Worm (Caenorhabditis elegans) whole organism, L3 larva: ENCODE data around the gene srw-119.
"Not testable (repeated sequence)": the region's sequence is repeated elsewhere in the genome, so short reads cannot be mapped to it uniquely, and the experiment has no call there.

Experiments
- ZK546.5 ChIP-seq: sonication (generic microtip); optimal IDR thresholded peaks from 2 replicates; lab custom pipeline; 2017; ENCODE audit warnings: missing biosample characterization, missing genetic modification characterization
- aly-2 ChIP-seq: fragments of 150-350 bp; optimal IDR thresholded peaks from 2 replicates; lab custom pipeline; 2014; ENCODE audit warnings: missing biosample characterization, missing genetic modification characterization
- daf-12 ChIP-seq: fragments of 150-350 bp; optimal IDR thresholded peaks from 2 replicates; lab custom pipeline; 2014; ENCODE audit warnings: missing biosample characterization, missing genetic modification reagents, missing genetic modification characterization
- egl-5 ChIP-seq: fragments of 150-350 bp; optimal IDR thresholded peaks from 2 replicates; lab custom pipeline; 2017; ENCODE audit warnings: missing biosample characterization, missing genetic modification reagents, missing genetic modification characterization, inconsistent platforms
- elt-1 ChIP-seq: fragments of 150-350 bp; optimal IDR thresholded peaks from 2 replicates; lab custom pipeline; 2014; ENCODE audit warnings: missing biosample characterization, missing genetic modification characterization
- elt-2 ChIP-seq: sonication (generic microtip); optimal IDR thresholded peaks from 2 replicates; lab custom pipeline; 2016; ENCODE audit warnings: missing genetic modification reagents, mild to moderate bottlenecking, missing genetic modification characterization, missing compliant biosample characterization
- hmg-11 ChIP-seq: sonication (generic microtip); optimal IDR thresholded peaks from 2 replicates; lab custom pipeline; 2016; ENCODE audit warnings: missing genetic modification characterization, missing compliant biosample characterization
- lin-15B ChIP-seq: fragments of 150-350 bp; optimal IDR thresholded peaks from 2 replicates; lab custom pipeline; 2014; ENCODE audit warnings: missing biosample characterization, missing genetic modification characterization
- lin-39 ChIP-seq: fragments of 150-350 bp; optimal IDR thresholded peaks from 2 replicates; lab custom pipeline; 2018; ENCODE audit warnings: missing biosample characterization, missing genetic modification reagents, missing genetic modification characterization
- mdl-1 ChIP-seq: fragments of 150-350 bp; optimal IDR thresholded peaks from 2 replicates; lab custom pipeline; 2014; ENCODE audit warnings: missing biosample characterization, missing genetic modification characterization
- mml-1 ChIP-seq: fragments of 150-350 bp; sonication (generic microtip); optimal IDR thresholded peaks from 3 replicates; lab custom pipeline; 2014; ENCODE audit warnings: missing biosample characterization, missing genetic modification characterization
- nfya-1 ChIP-seq: sonication (generic microtip); optimal IDR thresholded peaks from 2 replicates; lab custom pipeline; 2017; ENCODE audit warnings: missing genetic modification characterization, mild to moderate bottlenecking, missing compliant biosample characterization, antibody characterized with exemption, moderate library complexity; ENCODE audit not compliant: insufficient read depth
- nhr-12 ChIP-seq: fragments of 150-350 bp; optimal IDR thresholded peaks from 2 replicates; lab custom pipeline; 2014; ENCODE audit warnings: missing biosample characterization, missing genetic modification characterization
- nhr-43 ChIP-seq: sonication (generic microtip); optimal IDR thresholded peaks from 2 replicates; lab custom pipeline; 2016; ENCODE audit warnings: mild to moderate bottlenecking, missing genetic modification characterization, missing compliant biosample characterization; ENCODE audit not compliant: poor library complexity, severe bottlenecking
- nhr-67 ChIP-seq: fragments of 150-350 bp; optimal IDR thresholded peaks from 2 replicates; lab custom pipeline; 2014; ENCODE audit warnings: missing biosample characterization, missing genetic modification characterization
- nhr-76 ChIP-seq: fragments of 150-350 bp; sonication (generic microtip); optimal IDR thresholded peaks from 5 replicates; lab custom pipeline; 2014; ENCODE audit warnings: missing biosample characterization, missing genetic modification characterization
- nhr-77 ChIP-seq: fragments of 150-350 bp; optimal IDR thresholded peaks from 2 replicates; lab custom pipeline; 2014; ENCODE audit warnings: missing biosample characterization, missing genetic modification characterization
- pha-4 ChIP-seq: fragments of 150-350 bp; optimal IDR thresholded peaks from 2 replicates; lab custom pipeline; 2014; ENCODE audit warnings: missing biosample characterization, missing genetic modification reagents, missing genetic modification characterization
- pqm-1 ChIP-seq: fragments of 150-350 bp; optimal IDR thresholded peaks from 2 replicates; lab custom pipeline; 2017; ENCODE audit warnings: missing biosample characterization, missing genetic modification characterization, inconsistent platforms
- sea-2 ChIP-seq: fragments of 150-350 bp; sonication (generic microtip); optimal IDR thresholded peaks from 4 replicates; lab custom pipeline; 2014; ENCODE audit warnings: missing biosample characterization, missing genetic modification reagents, missing genetic modification characterization
- skn-1 ChIP-seq: fragments of 150-350 bp; optimal IDR thresholded peaks from 2 replicates; lab custom pipeline; 2014; ENCODE audit warnings: missing biosample characterization, missing genetic modification characterization
- snpc-4 ChIP-seq: fragments of 150-350 bp; optimal IDR thresholded peaks from 2 replicates; lab custom pipeline; 2014; ENCODE audit warnings: missing biosample characterization, missing genetic modification characterization
- unc-39 ChIP-seq: sonication (generic microtip); optimal IDR thresholded peaks from 4 replicates; lab custom pipeline; 2017; ENCODE audit warnings: missing biosample characterization, missing genetic modification characterization
- unc-62 ChIP-seq: fragments of 150-350 bp; sonication (generic microtip); optimal IDR thresholded peaks from 4 replicates; lab custom pipeline; 2014; ENCODE audit warnings: missing biosample characterization, missing genetic modification reagents, missing genetic modification characterization
- zag-1 ChIP-seq: fragments of 150-350 bp; optimal IDR thresholded peaks from 2 replicates; lab custom pipeline; 2014; ENCODE audit warnings: missing biosample characterization, missing genetic modification characterization
- ztf-4 ChIP-seq: fragments of 150-350 bp; optimal IDR thresholded peaks from 2 replicates; lab custom pipeline; 2014; ENCODE audit warnings: missing biosample characterization, missing genetic modification characterization

srw-119 gene

ce11 chrV:2975285-2975684 lies 24.4 kb downstream of the srw-119 start, which contains the start of gene srw-123:
Gene srw-123 (minus strand): TSS chrV:2975385.
- TF ChIP-seq nhr-67 (tag; lab: Kevin White, UChicago); nhr-12; mdl-1: not testable (repeated sequence)

- TF ChIP-seq lin-39 (tag; lab: Kevin White, UChicago) (no peak), nhr-77 (no peak), snpc-4 (tag; lab: Kevin White, UChicago) (no peak), mml-1 (tag; lab: Kevin White, UChicago) (no peak), elt-2 (no peak), pha-4 (tag; lab: Kevin White, UChicago) (no peak), nhr-12 (no peak), lin-15B (tag; lab: Kevin White, UChicago) (no peak), mdl-1 (no peak), hmg-11 (no peak), zag-1 (no peak), unc-62 (GFP tag; lab: Kevin White, UChicago) (no peak), sea-2 (GFP tag; lab: Kevin White, UChicago) (no peak), aly-2 (tag; lab: Kevin White, UChicago) (no peak), pqm-1 (tag; lab: Kevin White, UChicago) (no peak)
Observed at ce11 chrV:2971307-2971999, 28.2 kb downstream of the srw-119 start, which contains the start of gene srw-129. Gene srw-129 (plus strand): TSS chrV:2971949.

ce11 chrV:2964786-2965185 lies 34.9 kb downstream of the srw-119 start, which contains the start of gene srh-88:
Gene srh-88 (minus strand): TSS chrV:2964886.
- no peak for TF ChIP-seq skn-1 (tag; lab: Kevin White, UChicago)

ce11 chrV:2962960-2963359 lies 36.7 kb downstream of the srw-119 start, which contains the start of gene srw-138:
Gene srw-138 (minus strand): TSS chrV:2963060.
- TF ChIP-seq elt-2 (no peak), pha-4 (tag; lab: Kevin White, UChicago) (no peak), ztf-4 (tag; lab: Kevin White, UChicago) (no peak), nhr-43 (tag; lab: Kevin White, UChicago) (no peak), nfya-1 (tag; lab: Kevin White, UChicago) (no peak)

ce11 chrV:2960894-2961293 lies 38.7 kb downstream of the srw-119 start, which contains the start of gene srw-144:
Gene srw-144 (minus strand): TSS chrV:2960994.
- TF ChIP-seq ZK546.5 (no peak), daf-12 (tag; lab: Kevin White, UChicago) (no peak), nfya-1 (tag; lab: Kevin White, UChicago) (no peak), skn-1 (tag; lab: Kevin White, UChicago) (no peak)

ce11 chrV:2958202-2958601 lies 41.4 kb downstream of the srw-119 start, which contains the start of gene srw-142:
Gene srw-142 (minus strand): TSS chrV:2958302.
- TF ChIP-seq nhr-12 (no peak), unc-62 (GFP tag; lab: Kevin White, UChicago) (no peak)

- not testable (repeated sequence) for TF ChIP-seq nhr-76; elt-1 (tag; lab: Kevin White, UChicago); unc-39 (tag; lab: Kevin White, UChicago)
- TF ChIP-seq, all 47 proteins: peak for 0; not testable (repeated sequence) for 47
Observed at ce11 chrV:2955342-2955741, 44.3 kb downstream of the srw-119 start, which contains the start of gene srh-248. Gene srh-248 (minus strand): TSS chrV:2955442.

ce11 chrV:2952102-2952501 lies 47.5 kb downstream of the srw-119 start, which contains the start of gene srw-122:
Gene srw-122 (minus strand): TSS chrV:2952202.
- not testable (repeated sequence) for TF ChIP-seq nhr-43 (tag; lab: Kevin White, UChicago); egl-5; lin-39 (tag; lab: Kevin White, UChicago)
